Worm (Caenorhabditis elegans) whole organism, young adult: ENCODE data around the gene F14F9.4.

ENCODE experiments used
- D2030.7 ChIP-seq: fragments of 200-800 bp; sonication (Bioruptor generic); IDR thresholded peaks from 2 replicates; pipeline ENCODE4 v1.3.6; 2022; ENCODE audit warnings: missing genetic modification reagents, missing genetic modification characterization, missing compliant biosample characterization
- ama-1 ChIP-seq, 3 experiments: fragments of 150-350 bp in 1 of 3; sonication (generic microtip) in 2 of 3; optimal IDR thresholded peaks; 2 replicates each; lab custom pipeline; 2014 to 2018; ENCODE audit warnings: missing biosample characterization in 2 of 3, missing genetic modification characterization in 2 of 3, missing genetic modification reagents in 2 of 3
- bed-2 ChIP-seq: fragments of 200-800 bp; sonication (Bioruptor generic); IDR thresholded peaks from 2 replicates; pipeline ENCODE4 v1.3.6; 2022; ENCODE audit warnings: missing genetic modification reagents, missing genetic modification characterization, missing compliant biosample characterization
- ccch-3 ChIP-seq: fragments of 200-800 bp; sonication (Bioruptor generic); optimal IDR thresholded peaks from 2 replicates; lab custom pipeline; 2018; ENCODE audit warnings: mild to moderate bottlenecking, missing genetic modification characterization, missing compliant biosample characterization
- dox-1 ChIP-seq: fragments of 200-800 bp; sonication (Bioruptor generic); IDR thresholded peaks from 2 replicates; pipeline ENCODE4 v1.3.6; 2022; ENCODE audit warnings: missing genetic modification reagents, missing genetic modification characterization, missing compliant biosample characterization
- dpl-1 ChIP-seq: fragments of 150-350 bp; optimal IDR thresholded peaks from 2 replicates; lab custom pipeline; 2014; ENCODE audit warnings: missing biosample characterization, missing genetic modification reagents, missing genetic modification characterization
- hlh-26 ChIP-seq: fragments of 200-800 bp; sonication (Bioruptor generic); conservative IDR thresholded peaks from 2 replicates; pipeline ENCODE4 v1.3.6; 2022; ENCODE audit warnings: missing genetic modification reagents, missing genetic modification characterization, missing compliant biosample characterization
- hrde-1 ChIP-seq: sonication (generic microtip); optimal IDR thresholded peaks from 2 replicates; lab custom pipeline; 2016; ENCODE audit warnings: missing genetic modification characterization, mild to moderate bottlenecking, missing compliant biosample characterization, moderate library complexity, missing genotype, missing genetic modification reagents, borderline replicate concordance
- madf-3 ChIP-seq: fragments of 200-800 bp; sonication (Bioruptor generic); IDR thresholded peaks from 2 replicates; pipeline ENCODE4 v1.3.6; 2022; ENCODE audit warnings: missing genetic modification reagents, missing genetic modification characterization, missing compliant biosample characterization
- sea-2 ChIP-seq: fragments of 200-800 bp; sonication (Bioruptor generic); IDR thresholded peaks from 2 replicates; pipeline ENCODE4 v1.3.6; 2022; ENCODE audit warnings: missing genetic modification characterization, missing compliant biosample characterization
- snpc-4 ChIP-seq, 5 experiments: fragments of 150-350 bp in 1 of 5; sonication (generic microtip) in 4 of 5; optimal IDR thresholded peaks; 2 replicates each; lab custom pipeline; 2014 to 2018; ENCODE audit warnings: missing genetic modification characterization in 5 of 5, missing biosample characterization in 3 of 5, antibody characterized with exemption in 2 of 5, mild to moderate bottlenecking in 2 of 5, missing compliant biosample characterization in 2 of 5, missing genotype in 2 of 5, moderate library complexity in 2 of 5, missing genetic modification reagents in 1 of 5
- ztf-3 ChIP-seq: fragments of 200-800 bp; sonication (Bioruptor generic); optimal IDR thresholded peaks from 2 replicates; lab custom pipeline; 2018; ENCODE audit warnings: mild to moderate bottlenecking, missing genetic modification characterization, missing compliant biosample characterization

ce11 chrV:5088311-5088710 lies 44.2 kb upstream of the F14F9.4 start:
- TF ChIP-seq ztf-3 (GFP tag; lab: Kevin White, UChicago), result no peak
- TF ChIP-seq D2030.7 (GFP tag; lab: Robert Waterston, UW), result no peak
- no peak for TF ChIP-seq snpc-4 (GFP tag; optimal IDR thresholded peaks at IDR 0.05; lab: Kevin White, UChicago)
- TF ChIP-seq snpc-4 (tag; optimal IDR thresholded peaks at IDR 0.05; lab: Kevin White, UChicago), result no peak
- no peak for TF ChIP-seq bed-2 (GFP tag; lab: Robert Waterston, UW)
- no peak for TF ChIP-seq sea-2 (GFP tag; lab: Robert Waterston, UW)
- TF ChIP-seq dox-1, result no peak
- TF ChIP-seq madf-3 (GFP tag; lab: Robert Waterston, UW), result no peak
- TF ChIP-seq ama-1 (optimal IDR thresholded peaks at IDR 0.05; lab: Kevin White, UChicago), result no peak
- no peak for TF ChIP-seq ama-1 (GFP tag; optimal IDR thresholded peaks at IDR 0.05; lab: Kevin White, UChicago)
- no peak for TF ChIP-seq dpl-1 (GFP tag; lab: Kevin White, UChicago)
- TF ChIP-seq ccch-3 (GFP tag; lab: Kevin White, UChicago), result no peak
- no peak for TF ChIP-seq hlh-26
- no peak for TF ChIP-seq hrde-1 (tag; lab: Kevin White, UChicago)
